Fruit fly (Drosophila melanogaster): ENCODE data around the gene CG5004.

dm6 chrX:17090585-17090984 lies 16.8 kb upstream of the CG5004 start:
- TF ChIP-seq CG31388 (GFP tag; optimal IDR thresholded peaks at IDR 0.05) (no peak), MBD-R2 (GFP tag; IDR thresholded peaks at IDR 0.05) (no peak), HHEX (GFP tag; optimal IDR thresholded peaks at IDR 0.05) (no peak)

All from whole organism, embryonic.